Fruit fly (Drosophila melanogaster) whole organism, embryonic: ENCODE results near the gene Rad60.

Source experiments
- Atf6 ChIP-seq: fragments of 200-800 bp; sonication (Bioruptor generic); IDR thresholded peaks from 2 replicates; pipeline ENCODE4 v1.3.6; 2022; ENCODE audit warnings: missing biosample characterization, missing genetic modification characterization
- Blimp-1 ChIP-seq: fragments of 200-800 bp; sonication (Bioruptor generic); optimal IDR thresholded peaks from 3 replicates; lab custom pipeline; 2018; ENCODE audit warnings: missing biosample characterization, missing genetic modification characterization, mild to moderate bottlenecking, moderate library complexity, missing genetic modification reagents
- CG11247 ChIP-seq: fragments of 200-800 bp; sonication (Bioruptor generic); IDR thresholded peaks from 2 replicates; pipeline ENCODE4 v1.3.6; 2022; ENCODE audit warnings: missing biosample characterization, missing genetic modification characterization
- CG12155 ChIP-seq: fragments of 200-800 bp; sonication (Bioruptor generic); optimal IDR thresholded peaks from 3 replicates; lab custom pipeline; 2016; ENCODE audit warnings: missing biosample characterization, missing genetic modification characterization
- CG1233 ChIP-seq: fragments of 200-800 bp; sonication (Bioruptor generic); optimal IDR thresholded peaks from 4 replicates; lab custom pipeline; 2018; ENCODE audit warnings: missing biosample characterization, mild to moderate bottlenecking, missing genetic modification characterization
- CG13296 ChIP-seq: fragments of 200-800 bp; sonication (Bioruptor generic); optimal IDR thresholded peaks from 3 replicates; lab custom pipeline; 2018; ENCODE audit warnings: missing biosample characterization, mild to moderate bottlenecking, missing genetic modification characterization
- CG13775 ChIP-seq: fragments of 200-800 bp; sonication (Bioruptor generic); optimal IDR thresholded peaks from 3 replicates; lab custom pipeline; 2017; ENCODE audit warnings: missing biosample characterization, mild to moderate bottlenecking, missing genetic modification characterization
- CG14014 ChIP-seq: fragments of 200-800 bp; sonication (Bioruptor generic); IDR thresholded peaks from 2 replicates; pipeline ENCODE4 v1.3.6; 2022; ENCODE audit warnings: missing biosample characterization, missing genetic modification characterization
- CG15073 ChIP-seq: fragments of 200-800 bp; sonication (Bioruptor generic); optimal IDR thresholded peaks from 2 replicates; lab custom pipeline; 2016; ENCODE audit warnings: missing biosample characterization, missing genetic modification characterization
- CG1603 ChIP-seq: fragments of 200-800 bp; sonication (Bioruptor generic); optimal IDR thresholded peaks from 2 replicates; lab custom pipeline; 2019; ENCODE audit warnings: missing biosample characterization, mild to moderate bottlenecking, missing genetic modification characterization, moderate library complexity
- CG16813 ChIP-seq: fragments of 200-800 bp; sonication (Bioruptor generic); IDR thresholded peaks from 3 replicates; pipeline ENCODE4 v1.3.6; 2022; ENCODE audit warnings: missing biosample characterization, missing genetic modification characterization; ENCODE audit not compliant: partially characterized antibody
- CG16863 ChIP-seq: fragments of 200-800 bp; sonication (Bioruptor generic); optimal IDR thresholded peaks from 3 replicates; lab custom pipeline; 2016; ENCODE audit warnings: missing biosample characterization, missing genetic modification characterization
- CG18262 ChIP-seq: fragments of 200-800 bp; optimal IDR thresholded peaks from 3 replicates; lab custom pipeline; 2019; ENCODE audit warnings: missing biosample characterization, mild to moderate bottlenecking, missing genetic modification characterization, moderate library complexity
- CG1832 ChIP-seq: fragments of 200-800 bp; sonication (Bioruptor generic); optimal IDR thresholded peaks from 2 replicates; lab custom pipeline; 2017; ENCODE audit warnings: missing biosample characterization, mild to moderate bottlenecking, missing genetic modification characterization, inconsistent platforms
- CG18476 ChIP-seq: fragments of 200-800 bp; sonication (Bioruptor generic); optimal IDR thresholded peaks from 2 replicates; lab custom pipeline; 2016; ENCODE audit warnings: missing biosample characterization, mild to moderate bottlenecking, missing genetic modification characterization
- CG2120 ChIP-seq: fragments of 200-800 bp; sonication (Bioruptor generic); optimal IDR thresholded peaks from 3 replicates; lab custom pipeline; 2016; ENCODE audit warnings: missing biosample characterization, missing genetic modification characterization
- CG31365 ChIP-seq: fragments of 200-800 bp; sonication (Bioruptor generic); optimal IDR thresholded peaks from 2 replicates; lab custom pipeline; 2018; ENCODE audit warnings: missing biosample characterization, mild to moderate bottlenecking, missing genetic modification characterization
- CG32772 ChIP-seq: fragments of 200-800 bp; sonication (Bioruptor generic); IDR thresholded peaks from 2 replicates; pipeline ENCODE4 v1.3.6; 2022; ENCODE audit warnings: missing biosample characterization, missing genetic modification characterization
- CG34224 ChIP-seq: fragments of 200-800 bp; sonication (Bioruptor generic); IDR thresholded peaks from 3 replicates; pipeline ENCODE4 v1.3.6; 2022; ENCODE audit warnings: missing biosample characterization, missing genetic modification characterization; ENCODE audit not compliant: partially characterized antibody
- CG4617 ChIP-seq: fragments of 200-800 bp; sonication (Bioruptor generic); optimal IDR thresholded peaks from 3 replicates; lab custom pipeline; 2016; ENCODE audit warnings: missing biosample characterization, missing genetic modification characterization, borderline replicate concordance
- CG6854 ChIP-seq: fragments of 200-800 bp; sonication (Bioruptor generic); optimal IDR thresholded peaks from 3 replicates; lab custom pipeline; 2017; ENCODE audit warnings: missing biosample characterization, mild to moderate bottlenecking, missing genetic modification characterization
- CG7786 ChIP-seq: fragments of 200-800 bp; sonication (Bioruptor generic); optimal IDR thresholded peaks from 2 replicates; lab custom pipeline; 2016; ENCODE audit warnings: missing biosample characterization, missing genetic modification characterization
- CG8290 ChIP-seq, 3 experiments: fragments of 200-800 bp; sonication (Bioruptor generic); optimal IDR thresholded peaks; 2 replicates each; lab custom pipeline; 2016 to 2019; ENCODE audit warnings: missing biosample characterization in 3 of 3, missing genetic modification characterization in 3 of 3, mild to moderate bottlenecking in 2 of 3, moderate library complexity in 1 of 3
- CG8359 ChIP-seq: fragments of 200-800 bp; sonication (Bioruptor generic); optimal IDR thresholded peaks from 2 replicates; lab custom pipeline; 2017; ENCODE audit warnings: missing biosample characterization, mild to moderate bottlenecking, missing genetic modification characterization, borderline replicate concordance
- CG8924 ChIP-seq: fragments of 200-800 bp; optimal IDR thresholded peaks from 3 replicates; lab custom pipeline; 2019; ENCODE audit warnings: missing biosample characterization, mild to moderate bottlenecking, missing genetic modification characterization, moderate library complexity
- CG9817 ChIP-seq: fragments of 200-800 bp; sonication (Bioruptor generic); optimal IDR thresholded peaks from 2 replicates; lab custom pipeline; 2018; ENCODE audit warnings: missing biosample characterization, mild to moderate bottlenecking, missing genetic modification characterization, moderate library complexity
- CG9876 ChIP-seq: fragments of 200-800 bp; sonication (Bioruptor generic); optimal IDR thresholded peaks from 2 replicates; lab custom pipeline; 2016; ENCODE audit warnings: missing biosample characterization, missing genetic modification characterization
- Deaf1 ChIP-seq: fragments of 200-800 bp; optimal IDR thresholded peaks from 3 replicates; lab custom pipeline; 2019; ENCODE audit warnings: missing biosample characterization, mild to moderate bottlenecking, missing genetic modification characterization, moderate library complexity
- Dll ChIP-seq: fragments of 200-800 bp; sonication (Bioruptor generic); IDR thresholded peaks from 4 replicates; pipeline ENCODE4 v1.3.6; 2022; ENCODE audit warnings: missing biosample characterization, missing genetic modification characterization; ENCODE audit not compliant: partially characterized antibody
- Doc2 ChIP-seq: fragments of 200-800 bp; sonication (Bioruptor generic); IDR thresholded peaks from 2 replicates; pipeline ENCODE4 v1.3.6; 2022; ENCODE audit warnings: missing biosample characterization, missing genetic modification characterization
- Eip74EF ChIP-seq, 2 experiments: fragments of 200-800 bp in 1 of 2; fragments of >200 bp in 1 of 2; sonication (Bioruptor generic) in 1 of 2; optimal IDR thresholded peaks; 2 replicates each; lab custom pipeline; 2017 to 2019; ENCODE audit warnings: missing biosample characterization in 2 of 2, missing genetic modification characterization in 2 of 2, mild to moderate bottlenecking in 1 of 2, moderate library complexity in 1 of 2
- Hey ChIP-seq: fragments of 200-800 bp; sonication (Bioruptor generic); optimal IDR thresholded peaks from 3 replicates; lab custom pipeline; 2018; ENCODE audit warnings: missing biosample characterization, mild to moderate bottlenecking, missing genetic modification characterization
- MTF-1 ChIP-seq: fragments of 200-800 bp; sonication (Bioruptor generic); optimal IDR thresholded peaks from 2 replicates; lab custom pipeline; 2018; ENCODE audit warnings: missing biosample characterization, mild to moderate bottlenecking, missing genetic modification characterization, borderline replicate concordance
- Myb ChIP-seq: fragments of 200-800 bp; sonication (Bioruptor generic); optimal IDR thresholded peaks from 2 replicates; lab custom pipeline; 2016; ENCODE audit warnings: missing biosample characterization, missing genetic modification characterization
- Ptx1 ChIP-seq: fragments of 200-800 bp; sonication (Bioruptor generic); IDR thresholded peaks from 2 replicates; pipeline ENCODE4 v1.3.6; 2022; ENCODE audit warnings: missing biosample characterization, missing genetic modification characterization
- Trl ChIP-seq, 3 experiments: fragments of >200 bp in 2 of 3; fragments of 200-800 bp in 1 of 3; sonication (Bioruptor generic) in 1 of 3; optimal IDR thresholded peaks; 2 replicates in 1 of 3; 3 replicates in 2 of 3; lab custom pipeline; 2016 to 2017; ENCODE audit warnings: missing biosample characterization in 1 of 3, missing genetic modification characterization in 1 of 3
- caup ChIP-seq: fragments of 200-800 bp; sonication (Bioruptor generic); optimal IDR thresholded peaks from 3 replicates; lab custom pipeline; 2017; ENCODE audit warnings: missing biosample characterization, mild to moderate bottlenecking, missing genetic modification characterization, moderate library complexity; ENCODE audit not compliant: severe bottlenecking
- da ChIP-seq: fragments of 200-800 bp; sonication (Bioruptor generic); optimal IDR thresholded peaks from 2 replicates; lab custom pipeline; 2016; ENCODE audit warnings: missing biosample characterization, missing genetic modification characterization
- dm ChIP-seq: fragments of 200-800 bp; sonication (Bioruptor generic); optimal IDR thresholded peaks from 3 replicates; lab custom pipeline; 2016; ENCODE audit warnings: missing biosample characterization, missing genetic modification characterization
- ftz-f1 ChIP-seq: fragments of 200-800 bp; sonication (Bioruptor generic); optimal IDR thresholded peaks from 2 replicates; lab custom pipeline; 2016; ENCODE audit warnings: missing biosample characterization, missing genetic modification characterization
- jigr1 ChIP-seq: fragments of 200-800 bp; sonication (Bioruptor generic); IDR thresholded peaks from 3 replicates; pipeline ENCODE4 v1.3.6; 2022; ENCODE audit warnings: missing biosample characterization, missing genetic modification characterization
- jing ChIP-seq: fragments of 200-800 bp; sonication (Bioruptor generic); optimal IDR thresholded peaks from 2 replicates; lab custom pipeline; 2018; ENCODE audit warnings: missing biosample characterization, mild to moderate bottlenecking, missing genetic modification characterization
- lbe ChIP-seq: fragments of 200-800 bp; sonication (Bioruptor generic); optimal IDR thresholded peaks from 2 replicates; lab custom pipeline; 2016; ENCODE audit warnings: missing biosample characterization, mild to moderate bottlenecking, missing genetic modification characterization
- mirr ChIP-seq: fragments of 200-800 bp; sonication (Bioruptor generic); optimal IDR thresholded peaks from 3 replicates; lab custom pipeline; 2018; ENCODE audit warnings: missing biosample characterization, mild to moderate bottlenecking, missing genetic modification characterization
- sd ChIP-seq: fragments of 200-800 bp; sonication (Bioruptor generic); optimal IDR thresholded peaks from 3 replicates; lab custom pipeline; 2018; ENCODE audit warnings: missing biosample characterization, mild to moderate bottlenecking, missing genetic modification characterization, moderate library complexity
- tna ChIP-seq: fragments of 200-800 bp; sonication (Bioruptor generic); IDR thresholded peaks from 2 replicates; pipeline ENCODE4 v1.3.6; 2022; ENCODE audit warnings: missing biosample characterization, missing genetic modification characterization; ENCODE audit not compliant: partially characterized antibody
- trh ChIP-seq: fragments of 200-800 bp; sonication (Bioruptor generic); optimal IDR thresholded peaks from 2 replicates; lab custom pipeline; 2016; ENCODE audit warnings: missing biosample characterization, missing genetic modification characterization
- zf30C ChIP-seq: fragments of 200-800 bp; sonication (Bioruptor generic); optimal IDR thresholded peaks from 3 replicates; lab custom pipeline; 2018; ENCODE audit warnings: missing biosample characterization, mild to moderate bottlenecking, missing genetic modification characterization

The Rad60 gene

dm6 chr3R:23223151-23223810, 28.0 kb downstream of the Rad60 start (continued):
- TF ChIP-seq Atf6 (GFP tag; lab: Robert Waterston, UW) (no peak), ftz-f1 (GFP tag; lab: Kevin White, UChicago) (no peak), CG8290 (GFP tag; optimal IDR thresholded peaks at IDR 0.05; lab: Kevin White, UChicago) (no peak), CG8290 (tag; optimal IDR thresholded peaks at IDR 0.05; lab: Kevin White, UChicago) (peak in 1 of 2 experiments; percentile 42), trh (no peak), CG9817 (tag; lab: Kevin White, UChicago) (no peak), Hey (tag; lab: Kevin White, UChicago) (no peak), CG1233 (GFP tag; lab: Kevin White, UChicago) (peak; percentile 19), jigr1 (GFP tag; lab: Robert Waterston, UW) (no peak), CG32772 (GFP tag; lab: Robert Waterston, UW) (no peak), jing (GFP tag; lab: Kevin White, UChicago) (no peak), CG14014 (GFP tag; lab: Robert Waterston, UW) (no peak), CG11247 (no peak), Eip74EF (GFP tag; optimal IDR thresholded peaks at IDR 0.05; lab: Kevin White, UChicago) (no peak), Trl (optimal IDR thresholded peaks at IDR 0.05; lab: Kevin White, UChicago) (no peak), Trl (GFP tag; optimal IDR thresholded peaks at IDR 0.05; lab: Kevin White, UChicago) (no peak), CG15073 (GFP tag; lab: Kevin White, UChicago) (no peak), CG8359 (GFP tag; lab: Kevin White, UChicago) (no peak), zf30C (GFP tag; lab: Kevin White, UChicago) (no peak), CG13775 (no peak), Ptx1 (0 out of 2 replicates have a peak, but pooled peaks have one; percentile 22), sd (tag; lab: Kevin White, UChicago) (peak; percentile 76), Doc2 (GFP tag; lab: Robert Waterston, UW) (no peak), dm (GFP tag; lab: Kevin White, UChicago) (no peak), lbe (peak; percentile 20), CG18262 (tag; lab: Kevin White, UChicago) (no peak), CG8924 (tag; lab: Kevin White, UChicago) (no peak), CG1603 (tag; lab: Kevin White, UChicago) (no peak), CG9876 (GFP tag; lab: Kevin White, UChicago) (no peak), CG1832 (GFP tag; lab: Kevin White, UChicago) (no peak), CG12155 (GFP tag; lab: Kevin White, UChicago) (no peak), CG13296 (peak; percentile 23), Myb (GFP tag; lab: Kevin White, UChicago) (no peak), CG31365 (tag; lab: Kevin White, UChicago) (no peak), CG4617 (no peak), caup (peak; percentile 11), CG7786 (GFP tag; lab: Kevin White, UChicago) (no peak), CG16863 (GFP tag; lab: Kevin White, UChicago) (no peak), CG18476 (no peak), Blimp-1 (GFP tag; lab: Kevin White, UChicago) (no peak), mirr (GFP tag; lab: Kevin White, UChicago) (peak; percentile 97), CG34224 (GFP tag; lab: Robert Waterston, UW) (no peak), Deaf1 (tag; lab: Kevin White, UChicago) (no peak), da (GFP tag; lab: Kevin White, UChicago) (no peak), MTF-1 (GFP tag; lab: Kevin White, UChicago) (no peak), Dll (GFP tag; lab: Robert Waterston, UW) (no peak), CG6854 (GFP tag; lab: Kevin White, UChicago) (no peak), CG2120 (GFP tag; lab: Kevin White, UChicago) (peak; percentile 44), tna (no peak), CG16813 (GFP tag; lab: Robert Waterston, UW) (no peak)
